Worm (Caenorhabditis elegans): ENCODE data around the gene EEED8.15.
A peak's percentile ranks its signal among the peaks of the same experiment; 100 is the strongest.

EEED8.15 gene

DNA sequence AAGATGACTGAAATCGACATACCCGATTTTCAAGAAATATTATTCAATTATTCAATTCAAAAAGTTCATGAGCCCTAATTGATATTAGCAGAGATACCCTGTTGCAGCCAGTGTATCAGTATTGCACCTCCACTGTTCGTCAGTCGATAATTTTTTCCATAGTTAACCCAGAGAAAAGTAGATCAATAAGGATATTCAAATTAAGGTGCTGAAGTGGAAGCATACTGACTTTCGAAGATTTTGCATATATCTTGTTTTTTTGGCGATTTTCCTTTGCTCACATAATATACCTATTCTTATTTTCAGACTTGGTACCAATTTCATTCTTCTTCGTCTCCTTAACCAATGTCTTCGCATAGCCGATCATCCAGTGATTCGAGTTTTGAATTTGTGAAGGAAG is at the start of gene EEED8.15:
Gene EEED8.15, plus strand, starts transcription at position 301 of the 400 bp plus-strand sequence.
- TF ChIP-seq pes-1 (GFP tag; IDR thresholded peaks at IDR 0.05) (no peak), sea-1 (GFP tag; conservative IDR thresholded peaks at IDR 0.05) (no peak), tbx-11 (GFP tag; IDR thresholded peaks at IDR 0.05) (no peak), ama-1 (optimal IDR thresholded peaks at IDR 0.05) (no peak), scrt-1 (GFP tag; IDR thresholded peaks at IDR 0.05) (no peak), aly-1 (tag; optimal IDR thresholded peaks at IDR 0.05) (no peak), hmg-4 (GFP tag; optimal IDR thresholded peaks at IDR 0.05) (no peak), B0310.2 (tag; optimal IDR thresholded peaks at IDR 0.05) (no peak), ets-7 (tag; optimal IDR thresholded peaks at IDR 0.05) (no peak), F13C5.2 (tag; optimal IDR thresholded peaks at IDR 0.05) (no peak), hnd-1 (tag; optimal IDR thresholded peaks at IDR 0.05) (no peak), hmbx-1 (tag; optimal IDR thresholded peaks at IDR 0.05) (no peak), ceh-13 (GFP tag; optimal IDR thresholded peaks at IDR 0.05) (no peak), tra-4 (tag; optimal IDR thresholded peaks at IDR 0.05) (no peak), tbx-37 (GFP tag; conservative IDR thresholded peaks at IDR 0.05) (no peak)

DNA sequence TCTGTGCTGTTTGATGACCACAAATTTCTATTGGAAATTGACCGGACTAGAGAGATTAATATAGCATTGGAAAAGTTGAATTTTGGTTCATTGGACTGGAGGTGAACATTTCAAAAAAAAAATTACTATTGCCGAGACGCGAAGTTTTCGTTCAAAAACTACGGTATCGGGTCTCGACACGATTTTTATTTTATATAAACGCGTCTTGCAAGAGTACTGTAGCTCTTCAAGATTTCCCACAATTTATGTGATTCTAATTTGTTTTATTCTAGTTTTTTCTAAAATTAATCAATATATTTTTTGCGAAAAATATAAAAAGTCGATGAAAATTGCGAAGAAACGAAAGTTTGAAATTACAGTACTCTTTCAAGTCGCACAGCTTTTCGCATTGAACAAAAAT is 48.4 kb upstream of the EEED8.15 start, which contains the start of gene F09E5.12:
Gene F09E5.12, minus strand, starts transcription at position 101 of the 400 bp plus-strand sequence.
- TF ChIP-seq pes-1 (GFP tag; IDR thresholded peaks at IDR 0.05) (no peak), scrt-1 (GFP tag; IDR thresholded peaks at IDR 0.05) (no peak), ets-7 (tag; optimal IDR thresholded peaks at IDR 0.05) (no peak), tbx-37 (GFP tag; conservative IDR thresholded peaks at IDR 0.05) (no peak), tbx-11 (GFP tag; IDR thresholded peaks at IDR 0.05) (no peak), ceh-13 (GFP tag; optimal IDR thresholded peaks at IDR 0.05) (no peak), aly-1 (tag; optimal IDR thresholded peaks at IDR 0.05) (no peak), tra-4 (tag; optimal IDR thresholded peaks at IDR 0.05) (no peak), ceh-36 (tag; optimal IDR thresholded peaks at IDR 0.05) (no peak), F13C5.2 (tag; optimal IDR thresholded peaks at IDR 0.05) (no peak), ama-1 (optimal IDR thresholded peaks at IDR 0.05) (no peak), flt-1 (GFP tag; IDR thresholded peaks at IDR 0.05) (no peak), B0310.2 (tag; optimal IDR thresholded peaks at IDR 0.05) (no peak), hmbx-1 (tag; optimal IDR thresholded peaks at IDR 0.05) (no peak), sea-1 (GFP tag; conservative IDR thresholded peaks at IDR 0.05) (no peak), hnd-1 (tag; optimal IDR thresholded peaks at IDR 0.05) (no peak), hmg-4 (GFP tag; optimal IDR thresholded peaks at IDR 0.05) (no peak)

- TF ChIP-seq tbx-37 (GFP tag; conservative IDR thresholded peaks at IDR 0.05), result 0 out of 2 replicates have a peak, but pooled peaks have one; percentile 27
- TF ChIP-seq hmg-4 (GFP tag; optimal IDR thresholded peaks at IDR 0.05), result peak; percentile 20
- no peak for TF ChIP-seq pes-1 (GFP tag; IDR thresholded peaks at IDR 0.05)
- TF ChIP-seq F13C5.2 (tag; optimal IDR thresholded peaks at IDR 0.05), result peak; percentile 36
- no peak for TF ChIP-seq ets-7 (tag; optimal IDR thresholded peaks at IDR 0.05)
- no peak for TF ChIP-seq hmbx-1 (tag; optimal IDR thresholded peaks at IDR 0.05)
- TF ChIP-seq aly-1 (tag; optimal IDR thresholded peaks at IDR 0.05), result no peak
- TF ChIP-seq flt-1 (GFP tag; IDR thresholded peaks at IDR 0.05), result 0 out of 2 replicates have a peak, but pooled peaks have one; percentile 54
These were observed 45.6 kb upstream of the EEED8.15 start, which contains the start of the genes agt-2 and F09E5.3 for ce11 chrII:5373275-5374047. Gene agt-2 (minus strand): TSS chrII:5373827. Gene F09E5.3 (plus strand): TSS chrII:5373997.

- TF ChIP-seq aly-1 (tag; optimal IDR thresholded peaks at IDR 0.05), result no peak
- no peak for TF ChIP-seq tbx-11 (GFP tag; IDR thresholded peaks at IDR 0.05)
- TF ChIP-seq ama-1 (optimal IDR thresholded peaks at IDR 0.05), result no peak
- no peak for TF ChIP-seq hnd-1 (tag; optimal IDR thresholded peaks at IDR 0.05)
- TF ChIP-seq ceh-36 (tag; optimal IDR thresholded peaks at IDR 0.05), result no peak
- no peak for TF ChIP-seq tbx-37 (GFP tag; conservative IDR thresholded peaks at IDR 0.05)
- no peak for TF ChIP-seq tra-4 (tag; optimal IDR thresholded peaks at IDR 0.05)
These were observed 44.1 kb upstream of the EEED8.15 start, which contains the start of gene algn-2 for ce11 chrII:5374967-5375366. Gene algn-2 (plus strand): TSS chrII:5375267.

- TF ChIP-seq ceh-13 (GFP tag; optimal IDR thresholded peaks at IDR 0.05) (no peak), tbx-11 (GFP tag; IDR thresholded peaks at IDR 0.05) (no peak), tra-4 (tag; optimal IDR thresholded peaks at IDR 0.05) (no peak), flt-1 (GFP tag; IDR thresholded peaks at IDR 0.05) (no peak), B0310.2 (tag; optimal IDR thresholded peaks at IDR 0.05) (no peak), hmbx-1 (tag; optimal IDR thresholded peaks at IDR 0.05) (no peak), F13C5.2 (tag; optimal IDR thresholded peaks at IDR 0.05) (no peak), pes-1 (GFP tag; IDR thresholded peaks at IDR 0.05) (no peak)
These were observed 41.4 kb upstream of the EEED8.15 start, which contains the start of gene prdx-2 for ce11 chrII:5377467-5378238. Gene prdx-2 (plus strand): TSS chrII:5378195.

ce11 chrII:5378239-5378521 is 40.8 kb upstream of the EEED8.15 start:
- no peak for TF ChIP-seq B0310.2 (tag; optimal IDR thresholded peaks at IDR 0.05)
- TF ChIP-seq hmg-4 (GFP tag; optimal IDR thresholded peaks at IDR 0.05), result no peak
- no peak for TF ChIP-seq hmbx-1 (tag; optimal IDR thresholded peaks at IDR 0.05)
- no peak for TF ChIP-seq pes-1 (GFP tag; IDR thresholded peaks at IDR 0.05)
- TF ChIP-seq scrt-1 (GFP tag; IDR thresholded peaks at IDR 0.05), result no peak
- TF ChIP-seq ets-7 (tag; optimal IDR thresholded peaks at IDR 0.05), result no peak
- no peak for TF ChIP-seq flt-1 (GFP tag; IDR thresholded peaks at IDR 0.05)
- no peak for TF ChIP-seq tbx-37 (GFP tag; conservative IDR thresholded peaks at IDR 0.05)
- no peak for TF ChIP-seq F13C5.2 (tag; optimal IDR thresholded peaks at IDR 0.05)
- no peak for TF ChIP-seq ceh-13 (GFP tag; optimal IDR thresholded peaks at IDR 0.05)
- no peak for TF ChIP-seq ceh-36 (tag; optimal IDR thresholded peaks at IDR 0.05)
- no peak for TF ChIP-seq aly-1 (tag; optimal IDR thresholded peaks at IDR 0.05)

DNA sequence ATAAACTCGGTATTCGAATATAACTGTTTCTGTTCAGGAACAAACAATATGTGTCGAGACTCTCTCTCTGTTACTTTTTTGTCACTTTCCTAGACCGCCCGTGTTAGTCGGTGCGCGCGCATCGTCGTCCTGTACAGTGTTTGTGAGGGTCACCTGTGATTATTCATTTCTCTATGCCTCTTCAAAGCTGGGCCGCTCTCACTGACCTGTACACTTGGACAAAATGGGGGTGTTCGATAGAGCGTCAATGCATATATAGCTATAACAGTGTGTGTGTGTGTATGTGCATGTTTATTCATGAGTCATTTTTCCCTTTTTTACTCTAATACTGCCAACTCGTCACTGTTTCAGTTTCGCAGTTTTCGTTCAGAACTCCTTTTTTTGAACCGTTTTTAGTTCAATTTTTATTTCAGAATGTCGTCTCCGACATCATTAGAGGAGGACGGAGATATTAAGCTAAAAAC is 39.4 kb upstream of the EEED8.15 start, which contains the start of gene pkc-3:
Gene pkc-3, plus strand, starts transcription at position 414 of the 464 bp plus-strand sequence.
- TF ChIP-seq hmg-4 (GFP tag; optimal IDR thresholded peaks at IDR 0.05) (peak; percentile 41), tbx-11 (GFP tag; IDR thresholded peaks at IDR 0.05) (no peak)
